Fruit fly (Drosophila melanogaster) Kc167 (cell line): ENCODE results near the gene CG15043.

Source experiments
- Myc ChIP-seq: fragments of >200 bp; optimal IDR thresholded peaks from 2 replicates; lab custom pipeline; 2017; ENCODE audit warnings: missing external identifiers
- h ChIP-seq: fragments of >200 bp; optimal IDR thresholded peaks from 3 replicates; lab custom pipeline; 2018; ENCODE audit warnings: missing external identifiers

DNA sequence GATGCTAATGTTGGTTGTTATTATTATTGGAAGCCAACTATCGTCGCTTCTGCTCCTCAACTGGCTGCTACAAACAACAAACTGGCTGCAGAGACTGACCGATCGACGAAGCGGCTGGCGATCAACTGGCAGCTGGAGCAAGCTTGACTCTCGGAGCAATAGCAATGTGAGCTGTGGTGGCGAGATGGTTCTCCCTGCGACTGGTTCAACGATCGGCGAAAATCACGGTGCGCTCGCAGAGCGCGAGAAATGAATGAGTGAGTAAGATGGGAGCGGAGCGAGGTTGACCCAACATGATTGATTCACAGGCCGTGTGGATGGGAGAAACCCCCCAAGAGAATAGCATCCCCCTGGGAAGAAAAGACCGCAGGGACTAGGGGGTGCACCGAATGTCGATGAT, 4.5 kb downstream of the CG15043 start, which contains the start of gene CG15046:
- TF ChIP-seq Myc (lab: Kevin White, UChicago) (no peak), h (lab: Kevin White, UChicago) (no peak)
